Fruit fly (Drosophila melanogaster): Measurements from ENCODE around the gene CG1695.

CG1695 gene

dm6 chrX:20485880-20486279 is 52.1 kb downstream of the CG1695 start, which contains the start of gene CG15461:
CG15461 (plus strand) TSS chrX:20486180.
- TF ChIP-seq Clk (GFP tag; optimal IDR thresholded peaks at IDR 0.05), result no peak
- no peak for TF ChIP-seq cic (GFP tag; optimal IDR thresholded peaks at IDR 0.05)
- TF ChIP-seq Hr96 (GFP tag; optimal IDR thresholded peaks at IDR 0.05), result no peak
- no peak for TF ChIP-seq tj (GFP tag; optimal IDR thresholded peaks at IDR 0.05)
- TF ChIP-seq CG33017 (tag; optimal IDR thresholded peaks at IDR 0.05), result no peak
- no peak for TF ChIP-seq CG7045 (GFP tag; optimal IDR thresholded peaks at IDR 0.05)
- TF ChIP-seq kay (GFP tag; ENCODE audit: borderline replicate concordance), result no peak
- no peak for TF ChIP-seq CG1620 (GFP tag; optimal IDR thresholded peaks at IDR 0.05)
- TF ChIP-seq Mnt (GFP tag; optimal IDR thresholded peaks at IDR 0.05), result no peak
- no peak for TF ChIP-seq ovo (GFP tag; optimal IDR thresholded peaks at IDR 0.05)
- no peak for TF ChIP-seq CG7101 (tag; optimal IDR thresholded peaks at IDR 0.05)

- TF ChIP-seq pad (GFP tag; optimal IDR thresholded peaks at IDR 0.05) (peak; percentile 43), CG7045 (GFP tag; optimal IDR thresholded peaks at IDR 0.05) (peak; percentile 10), CG5204 (GFP tag; optimal IDR thresholded peaks at IDR 0.05) (peak; percentile 47), CG33017 (tag; optimal IDR thresholded peaks at IDR 0.05) (no peak), CG11617 (GFP tag; optimal IDR thresholded peaks at IDR 0.05) (peak; percentile 40), CG14711 (tag; optimal IDR thresholded peaks at IDR 0.05) (peak; percentile 18), cic (GFP tag; optimal IDR thresholded peaks at IDR 0.05) (no peak), Crg-1 (GFP tag; optimal IDR thresholded peaks at IDR 0.05) (no peak), Hr96 (GFP tag; optimal IDR thresholded peaks at IDR 0.05) (peak; percentile 5), CG12768 (GFP tag; optimal IDR thresholded peaks at IDR 0.05) (no peak), Clk (GFP tag; optimal IDR thresholded peaks at IDR 0.05) (no peak), CG1620 (GFP tag; optimal IDR thresholded peaks at IDR 0.05) (peak; percentile 15), bab1 (GFP tag; optimal IDR thresholded peaks at IDR 0.05) (peak; percentile 83), CG7101 (tag; optimal IDR thresholded peaks at IDR 0.05) (peak; percentile 8), ovo (GFP tag; optimal IDR thresholded peaks at IDR 0.05) (no peak)
Measured at dm6 chrX:20488701-20489122, 55.0 kb downstream of the CG1695 start.

- TF ChIP-seq ovo (GFP tag; optimal IDR thresholded peaks at IDR 0.05) (no peak), tj (GFP tag; optimal IDR thresholded peaks at IDR 0.05) (peak; percentile 86), CG5204 (GFP tag; optimal IDR thresholded peaks at IDR 0.05) (no peak), CG1620 (GFP tag; optimal IDR thresholded peaks at IDR 0.05) (no peak), CG12768 (GFP tag; optimal IDR thresholded peaks at IDR 0.05) (no peak)
Measured at dm6 chrX:20489382-20489994, 55.7 kb downstream of the CG1695 start.

- TF ChIP-seq bab1 (GFP tag; optimal IDR thresholded peaks at IDR 0.05), result no peak
- no peak for TF ChIP-seq CG14711 (tag; optimal IDR thresholded peaks at IDR 0.05)
- no peak for TF ChIP-seq CG33017 (tag; optimal IDR thresholded peaks at IDR 0.05)
- no peak for TF ChIP-seq cnc (optimal IDR thresholded peaks at IDR 0.05)
- no peak for TF ChIP-seq CG1620 (GFP tag; optimal IDR thresholded peaks at IDR 0.05)
- TF ChIP-seq Crg-1 (GFP tag; optimal IDR thresholded peaks at IDR 0.05), result no peak
- no peak for TF ChIP-seq Clk (GFP tag; optimal IDR thresholded peaks at IDR 0.05)
- no peak for TF ChIP-seq cic (GFP tag; optimal IDR thresholded peaks at IDR 0.05)
- TF ChIP-seq CG12768 (GFP tag; optimal IDR thresholded peaks at IDR 0.05), result no peak
Measured at dm6 chrX:20489995-20490393, 56.2 kb downstream of the CG1695 start.

- TF ChIP-seq kay (GFP tag; ENCODE audit: borderline replicate concordance), result no peak
Measured at dm6 chrX:20490883-20491282, 57.1 kb downstream of the CG1695 start.

dm6 chrX:20492672-20493071 is 58.9 kb downstream of the CG1695 start:
- peak; percentile 29 for TF ChIP-seq Crg-1 (GFP tag; optimal IDR thresholded peaks at IDR 0.05)
- TF ChIP-seq cic (GFP tag; optimal IDR thresholded peaks at IDR 0.05), result peak; percentile 79
- no peak for TF ChIP-seq cnc (optimal IDR thresholded peaks at IDR 0.05)
- TF ChIP-seq kay (GFP tag; ENCODE audit: borderline replicate concordance), result no peak
- peak; percentile 41 for TF ChIP-seq Mnt (GFP tag; optimal IDR thresholded peaks at IDR 0.05)
- TF ChIP-seq CG7101 (tag; optimal IDR thresholded peaks at IDR 0.05), result peak; percentile 47
- TF ChIP-seq pad (GFP tag; optimal IDR thresholded peaks at IDR 0.05), result peak; percentile 22

- TF ChIP-seq bab1 (GFP tag; optimal IDR thresholded peaks at IDR 0.05), result no peak
- TF ChIP-seq CG14711 (tag; optimal IDR thresholded peaks at IDR 0.05), result no peak
- no peak for TF ChIP-seq cnc (optimal IDR thresholded peaks at IDR 0.05)
- TF ChIP-seq toe (GFP tag; optimal IDR thresholded peaks at IDR 0.05), result no peak
- TF ChIP-seq CG1620 (GFP tag; optimal IDR thresholded peaks at IDR 0.05), result no peak
- no peak for TF ChIP-seq cic (GFP tag; optimal IDR thresholded peaks at IDR 0.05)
- TF ChIP-seq CG12768 (GFP tag; optimal IDR thresholded peaks at IDR 0.05), result no peak
- no peak for TF ChIP-seq Mnt (GFP tag; optimal IDR thresholded peaks at IDR 0.05)
- TF ChIP-seq CG7101 (tag; optimal IDR thresholded peaks at IDR 0.05), result no peak
- TF ChIP-seq CG5204 (GFP tag; optimal IDR thresholded peaks at IDR 0.05), result no peak
- no peak for TF ChIP-seq Hr96 (GFP tag; optimal IDR thresholded peaks at IDR 0.05)
- no peak for TF ChIP-seq tj (GFP tag; optimal IDR thresholded peaks at IDR 0.05)
- no peak for TF ChIP-seq CG7045 (GFP tag; optimal IDR thresholded peaks at IDR 0.05)
- no peak for TF ChIP-seq Crg-1 (GFP tag; optimal IDR thresholded peaks at IDR 0.05)
- no peak for TF ChIP-seq kay (GFP tag; ENCODE audit: borderline replicate concordance)
- no peak for TF ChIP-seq CG11617 (GFP tag; optimal IDR thresholded peaks at IDR 0.05)
Measured at dm6 chrX:20495117-20495516, 61.4 kb downstream of the CG1695 start.

Data from whole organism, adult.